Fruit fly (Drosophila melanogaster) whole organism, embryonic: ENCODE measurements around the gene CG43094.
A peak's percentile ranks its signal among the peaks of the same experiment; 100 is the strongest.

ENCODE experiments used
- CG10321 ChIP-seq: fragments of 200-800 bp; sonication (Bioruptor generic); IDR thresholded peaks from 2 replicates; pipeline ENCODE4 v1.3.6; 2022; ENCODE audit warnings: missing biosample characterization, missing genetic modification characterization
- CG10462 ChIP-seq: fragments of 200-800 bp; sonication (Bioruptor generic); optimal IDR thresholded peaks from 2 replicates; lab custom pipeline; 2016; ENCODE audit warnings: missing biosample characterization, missing genetic modification characterization
- CG11085 ChIP-seq: fragments of 200-800 bp; sonication (Bioruptor generic); IDR thresholded peaks from 2 replicates; pipeline ENCODE4 v1.3.6; 2022; ENCODE audit warnings: missing biosample characterization, missing genetic modification characterization
- CG13424 ChIP-seq: fragments of 200-800 bp; sonication (Bioruptor generic); optimal IDR thresholded peaks from 2 replicates; lab custom pipeline; 2019; ENCODE audit warnings: missing biosample characterization, mild to moderate bottlenecking, missing genetic modification characterization, moderate library complexity
- CG15011 ChIP-seq: fragments of 200-800 bp; sonication (Bioruptor generic); optimal IDR thresholded peaks from 3 replicates; lab custom pipeline; 2018; ENCODE audit warnings: missing biosample characterization, mild to moderate bottlenecking, missing genetic modification characterization
- CG18599 ChIP-seq: fragments of 200-800 bp; sonication (Bioruptor generic); optimal IDR thresholded peaks from 3 replicates; lab custom pipeline; 2017; ENCODE audit warnings: missing biosample characterization, missing genetic modification characterization, mild to moderate bottlenecking, moderate library complexity, missing genetic modification reagents
- CG31224 ChIP-seq: fragments of 200-800 bp; sonication (Bioruptor generic); IDR thresholded peaks from 2 replicates; pipeline ENCODE4 v1.3.6; 2022; ENCODE audit warnings: missing biosample characterization, missing genetic modification characterization
- CG3847 ChIP-seq: fragments of 200-800 bp; sonication (Bioruptor generic); IDR thresholded peaks from 2 replicates; pipeline ENCODE4 v1.3.6; 2022; ENCODE audit warnings: missing biosample characterization, missing genetic modification characterization
- CG3995 ChIP-seq: fragments of 200-800 bp; sonication (Bioruptor generic); optimal IDR thresholded peaks from 3 replicates; lab custom pipeline; 2016; ENCODE audit warnings: missing biosample characterization, missing genetic modification characterization
- CG4404 ChIP-seq: fragments of 200-800 bp; sonication (Bioruptor generic); IDR thresholded peaks from 2 replicates; pipeline ENCODE4 v1.3.6; 2022; ENCODE audit warnings: missing biosample characterization, missing genetic modification characterization
- CG4617 ChIP-seq: fragments of 200-800 bp; sonication (Bioruptor generic); optimal IDR thresholded peaks from 3 replicates; lab custom pipeline; 2016; ENCODE audit warnings: missing biosample characterization, missing genetic modification characterization, borderline replicate concordance
- CG4820 ChIP-seq: fragments of 200-800 bp; sonication (Bioruptor generic); optimal IDR thresholded peaks from 3 replicates; lab custom pipeline; 2016; ENCODE audit warnings: missing biosample characterization, missing genetic modification characterization
- CG8359 ChIP-seq: fragments of 200-800 bp; sonication (Bioruptor generic); optimal IDR thresholded peaks from 2 replicates; lab custom pipeline; 2017; ENCODE audit warnings: missing biosample characterization, mild to moderate bottlenecking, missing genetic modification characterization, borderline replicate concordance
- CkIIα-i1 ChIP-seq: fragments of 200-800 bp; sonication (Bioruptor generic); IDR thresholded peaks from 2 replicates; pipeline ENCODE4 v1.3.6; 2022; ENCODE audit warnings: missing biosample characterization, missing genetic modification characterization
- Eip74EF ChIP-seq, 2 experiments: fragments of 200-800 bp in 1 of 2; fragments of >200 bp in 1 of 2; sonication (Bioruptor generic) in 1 of 2; optimal IDR thresholded peaks; 2 replicates each; lab custom pipeline; 2017 to 2019; ENCODE audit warnings: missing biosample characterization in 2 of 2, missing genetic modification characterization in 2 of 2, mild to moderate bottlenecking in 1 of 2, moderate library complexity in 1 of 2
- Fer3 ChIP-seq: fragments of 200-800 bp; sonication (Bioruptor generic); optimal IDR thresholded peaks from 2 replicates; lab custom pipeline; 2018; ENCODE audit warnings: missing biosample characterization, mild to moderate bottlenecking, missing genetic modification characterization, moderate library complexity
- HHEX ChIP-seq: fragments of 200-800 bp; sonication (Bioruptor generic); optimal IDR thresholded peaks from 3 replicates; lab custom pipeline; 2017; ENCODE audit warnings: missing biosample characterization, mild to moderate bottlenecking, missing genetic modification characterization, missing genetic modification reagents
- Hmx ChIP-seq: fragments of 200-800 bp; sonication (Bioruptor generic); optimal IDR thresholded peaks from 2 replicates; lab custom pipeline; 2016; ENCODE audit warnings: missing biosample characterization, missing genetic modification characterization
- Kr ChIP-seq: fragments of 200-800 bp; sonication (Bioruptor generic); optimal IDR thresholded peaks from 2 replicates; lab custom pipeline; 2017; ENCODE audit warnings: missing biosample characterization, mild to moderate bottlenecking, missing genetic modification characterization
- Lhr ChIP-seq: fragments of 200-800 bp; sonication (Bioruptor generic); optimal IDR thresholded peaks from 3 replicates; lab custom pipeline; 2017; ENCODE audit warnings: mild to moderate bottlenecking, missing biosample characterization, missing genetic modification reagents, missing genetic modification characterization
- Mrtf ChIP-seq: fragments of 200-800 bp; sonication (Bioruptor generic); IDR thresholded peaks from 3 replicates; pipeline ENCODE4 v1.3.6; 2022; ENCODE audit warnings: missing biosample characterization, missing genetic modification characterization
- NC2β ChIP-seq: fragments of 200-800 bp; sonication (Bioruptor generic); optimal IDR thresholded peaks from 2 replicates; lab custom pipeline; 2016; ENCODE audit warnings: missing biosample characterization, missing genetic modification characterization
- Nf-YA ChIP-seq: fragments of 200-800 bp; sonication (Bioruptor generic); IDR thresholded peaks from 2 replicates; pipeline ENCODE4 v1.3.6; 2022; ENCODE audit warnings: missing biosample characterization, missing genetic modification characterization
- Oaz ChIP-seq: fragments of 200-800 bp; sonication (Bioruptor generic); IDR thresholded peaks from 2 replicates; pipeline ENCODE4 v1.3.6; 2022; ENCODE audit warnings: missing biosample characterization, missing genetic modification characterization
- Ptx1 ChIP-seq: fragments of 200-800 bp; sonication (Bioruptor generic); IDR thresholded peaks from 2 replicates; pipeline ENCODE4 v1.3.6; 2022; ENCODE audit warnings: missing biosample characterization, missing genetic modification characterization
- YL-1 ChIP-seq: fragments of 200-800 bp; sonication (Bioruptor generic); optimal IDR thresholded peaks from 3 replicates; lab custom pipeline; 2017; ENCODE audit warnings: missing biosample characterization, mild to moderate bottlenecking, missing genetic modification characterization
- ara ChIP-seq: fragments of 200-800 bp; sonication (Bioruptor generic); IDR thresholded peaks from 2 replicates; pipeline ENCODE4 v1.3.6; 2022; ENCODE audit warnings: missing biosample characterization, missing genetic modification characterization
- bsh ChIP-seq, 2 experiments: fragments of 200-800 bp; sonication (Bioruptor generic); optimal IDR thresholded peaks; 2 replicates each; lab custom pipeline; 2017 to 2018; ENCODE audit warnings: mild to moderate bottlenecking in 2 of 2, missing biosample characterization in 2 of 2, missing genetic modification characterization in 2 of 2, moderate library complexity in 1 of 2
- cg ChIP-seq: fragments of 200-800 bp; sonication (Bioruptor generic); optimal IDR thresholded peaks from 3 replicates; lab custom pipeline; 2019; ENCODE audit warnings: missing biosample characterization, mild to moderate bottlenecking, missing genetic modification characterization, moderate library complexity
- ci ChIP-seq: fragments of 200-800 bp; sonication (Bioruptor generic); IDR thresholded peaks from 3 replicates; pipeline ENCODE4 v1.3.6; 2022; ENCODE audit warnings: missing biosample characterization, missing genetic modification characterization
- fd102C ChIP-seq: fragments of 200-800 bp; sonication (Bioruptor generic); optimal IDR thresholded peaks from 2 replicates; lab custom pipeline; 2018; ENCODE audit warnings: missing biosample characterization, mild to moderate bottlenecking, missing genetic modification characterization, moderate library complexity
- fd3F ChIP-seq: fragments of 200-800 bp; sonication (Bioruptor generic); optimal IDR thresholded peaks from 2 replicates; lab custom pipeline; 2018; ENCODE audit warnings: missing biosample characterization, mild to moderate bottlenecking, missing genetic modification characterization, moderate library complexity
- fu2 ChIP-seq: fragments of 200-800 bp; sonication (Bioruptor generic); optimal IDR thresholded peaks from 2 replicates; lab custom pipeline; 2016; ENCODE audit warnings: missing biosample characterization, missing genetic modification characterization
- grau ChIP-seq: fragments of 200-800 bp; optimal IDR thresholded peaks from 3 replicates; lab custom pipeline; 2019; ENCODE audit warnings: missing biosample characterization, mild to moderate bottlenecking, missing genetic modification characterization, moderate library complexity
- knrl ChIP-seq: fragments of 200-800 bp; sonication (Bioruptor generic); IDR thresholded peaks from 3 replicates; pipeline ENCODE4 v1.3.6; 2022; ENCODE audit warnings: missing biosample characterization, missing genetic modification characterization; ENCODE audit not compliant: partially characterized antibody
- nerfin-2 ChIP-seq: fragments of 200-800 bp; sonication (Bioruptor generic); IDR thresholded peaks from 2 replicates; pipeline ENCODE4 v1.3.6; 2022; ENCODE audit warnings: missing biosample characterization, missing genetic modification characterization; ENCODE audit not compliant: partially characterized antibody
- psq ChIP-seq: fragments of 200-800 bp; sonication (Bioruptor generic); optimal IDR thresholded peaks from 2 replicates; lab custom pipeline; 2017; ENCODE audit warnings: missing biosample characterization, missing genetic modification characterization
- ranshi ChIP-seq: fragments of 200-800 bp; sonication (Bioruptor generic); IDR thresholded peaks from 2 replicates; pipeline ENCODE4 v1.3.6; 2022; ENCODE audit warnings: missing biosample characterization, missing genetic modification characterization
- rib ChIP-seq: fragments of 200-800 bp; sonication (Bioruptor generic); IDR thresholded peaks from 2 replicates; pipeline ENCODE4 v1.3.6; 2022; ENCODE audit warnings: missing biosample characterization, missing genetic modification characterization
- slp2 ChIP-seq: fragments of 200-800 bp; sonication (Bioruptor generic); optimal IDR thresholded peaks from 2 replicates; lab custom pipeline; 2016; ENCODE audit warnings: missing biosample characterization, missing genetic modification characterization
- sna ChIP-seq: fragments of 200-800 bp; sonication (Bioruptor generic); IDR thresholded peaks from 2 replicates; pipeline ENCODE4 v1.3.6; 2022; ENCODE audit warnings: missing biosample characterization, missing genetic modification characterization; ENCODE audit not compliant: partially characterized antibody
- so ChIP-seq: fragments of 200-800 bp; sonication (Bioruptor generic); IDR thresholded peaks from 3 replicates; pipeline ENCODE4 v1.3.6; 2022; ENCODE audit warnings: missing biosample characterization, missing genetic modification characterization
- sob ChIP-seq: fragments of 200-800 bp; sonication (Bioruptor generic); IDR thresholded peaks from 2 replicates; pipeline ENCODE4 v1.3.6; 2022; ENCODE audit warnings: missing biosample characterization, missing genetic modification characterization
- tgo ChIP-seq: fragments of 200-800 bp; sonication (Bioruptor generic); IDR thresholded peaks from 3 replicates; pipeline ENCODE4 v1.3.6; 2022; ENCODE audit warnings: missing biosample characterization, missing genetic modification characterization
- tna ChIP-seq: fragments of 200-800 bp; sonication (Bioruptor generic); IDR thresholded peaks from 2 replicates; pipeline ENCODE4 v1.3.6; 2022; ENCODE audit warnings: missing biosample characterization, missing genetic modification characterization; ENCODE audit not compliant: partially characterized antibody
- vfl ChIP-seq: fragments of 200-800 bp; sonication (Bioruptor generic); optimal IDR thresholded peaks from 2 replicates; lab custom pipeline; 2016; ENCODE audit warnings: missing biosample characterization, missing genetic modification characterization

CG43094 gene

dm6 chr3R:22726031-22726770 lies 44.6 kb downstream of the CG43094 start, which contains the start of gene RNF220 (continued):
- TF ChIP-seq Mrtf (GFP tag; lab: Robert Waterston, UW) (no peak), YL-1 (no peak), ranshi (GFP tag; lab: Robert Waterston, UW) (no peak), tgo (GFP tag; lab: Robert Waterston, UW) (no peak), grau (tag; lab: Kevin White, UChicago) (peak; percentile 33), rib (no peak), CG13424 (no peak), bsh (GFP tag; optimal IDR thresholded peaks at IDR 0.05; lab: Kevin White, UChicago) (no peak), Oaz (no peak), Nf-YA (GFP tag; lab: Robert Waterston, UW) (no peak), HHEX (no peak), ci (GFP tag; lab: Robert Waterston, UW) (0 out of 3 replicates have a peak, but pooled peaks have one; percentile 9), fd3F (GFP tag; lab: Kevin White, UChicago) (no peak), Kr (GFP tag; lab: Kevin White, UChicago) (no peak), nerfin-2 (GFP tag; lab: Robert Waterston, UW) (no peak; the same call in 1 of the 2 replicates)

- TF ChIP-seq CG3995 (GFP tag; lab: Kevin White, UChicago) (peak; percentile 61), CG15011 (GFP tag; lab: Kevin White, UChicago) (peak; percentile 40), CG11085 (GFP tag; lab: Robert Waterston, UW) (peak; percentile 62), Ptx1 (GFP tag; lab: Robert Waterston, UW) (peak; percentile 80), Hmx (GFP tag; lab: Kevin White, UChicago) (peak; percentile 7), fu2 (GFP tag; lab: Kevin White, UChicago) (no peak), vfl (GFP tag; lab: Kevin White, UChicago) (peak; percentile 23), CG8359 (no peak), CG18599 (GFP tag; lab: Kevin White, UChicago) (peak; percentile 77), CG10462 (GFP tag; lab: Kevin White, UChicago) (peak; percentile 31), sna (peak; percentile 78), CG10321 (GFP tag; lab: Robert Waterston, UW) (peak; percentile 27; the same call in 1 of the 2 replicates), sob (peak; percentile 87), so (no peak), CG4820 (GFP tag; lab: Kevin White, UChicago) (peak; percentile 2), tna (GFP tag; lab: Robert Waterston, UW) (peak; percentile 62), NC2β (GFP tag; lab: Kevin White, UChicago) (no peak), CG31224 (peak; percentile 53; the same call in 1 of the 2 replicates), ara (GFP tag; lab: Robert Waterston, UW) (no peak; the same call in 1 of the 2 replicates), CkIIα-i1 (GFP tag; lab: Robert Waterston, UW) (no peak), Eip74EF (GFP tag; optimal IDR thresholded peaks at IDR 0.05; lab: Kevin White, UChicago) (peak in 1 of 2 experiments; percentile 73), psq (GFP tag; lab: Kevin White, UChicago) (peak; percentile 0), CG4617 (GFP tag; lab: Kevin White, UChicago) (peak; percentile 76), knrl (GFP tag; lab: Robert Waterston, UW) (peak; percentile 82), Fer3 (peak; percentile 79), slp2 (GFP tag; lab: Kevin White, UChicago) (no peak), fd102C (GFP tag; lab: Kevin White, UChicago) (no peak), Lhr (GFP tag; lab: Kevin White, UChicago) (peak; percentile 47), CG3847 (GFP tag; lab: Robert Waterston, UW) (peak; percentile 71), CG4404 (GFP tag; lab: Robert Waterston, UW) (peak; percentile 25; the same call in 1 of the 2 replicates), cg (GFP tag; lab: Kevin White, UChicago) (no peak)
Measured at dm6 chr3R:22724149-22724973, 46.4 kb downstream of the CG43094 start, which contains the start of gene Irp-1A. Irp-1A (minus strand) TSS chr3R:22724587.
